Fruit fly (Drosophila melanogaster) whole organism, adult: Measurements from ENCODE around the gene Gdap1.

Experiments
- CG1620 ChIP-seq: fragments of 200-800 bp; sonication (Bioruptor generic); optimal IDR thresholded peaks from 2 replicates; lab custom pipeline; 2016; ENCODE audit warnings: missing biosample characterization, missing genetic modification characterization
- CG33017 ChIP-seq: fragments of 200-800 bp; sonication (Bioruptor generic); optimal IDR thresholded peaks from 2 replicates; lab custom pipeline; 2018; ENCODE audit warnings: missing biosample characterization, mild to moderate bottlenecking, missing genetic modification characterization, moderate library complexity
- Hr96 ChIP-seq: fragments of 200-800 bp; sonication (Bioruptor generic); optimal IDR thresholded peaks from 2 replicates; lab custom pipeline; 2016; ENCODE audit warnings: missing biosample characterization, missing genetic modification characterization
- pad ChIP-seq: fragments of 200-800 bp; sonication (Bioruptor generic); optimal IDR thresholded peaks from 3 replicates; lab custom pipeline; 2017; ENCODE audit warnings: missing biosample characterization, missing genetic modification characterization, mild to moderate bottlenecking, moderate library complexity, missing genetic modification reagents
- toe ChIP-seq: fragments of 200-800 bp; sonication (Bioruptor generic); optimal IDR thresholded peaks from 2 replicates; lab custom pipeline; 2016; ENCODE audit warnings: missing biosample characterization, missing genetic modification characterization

DNA sequence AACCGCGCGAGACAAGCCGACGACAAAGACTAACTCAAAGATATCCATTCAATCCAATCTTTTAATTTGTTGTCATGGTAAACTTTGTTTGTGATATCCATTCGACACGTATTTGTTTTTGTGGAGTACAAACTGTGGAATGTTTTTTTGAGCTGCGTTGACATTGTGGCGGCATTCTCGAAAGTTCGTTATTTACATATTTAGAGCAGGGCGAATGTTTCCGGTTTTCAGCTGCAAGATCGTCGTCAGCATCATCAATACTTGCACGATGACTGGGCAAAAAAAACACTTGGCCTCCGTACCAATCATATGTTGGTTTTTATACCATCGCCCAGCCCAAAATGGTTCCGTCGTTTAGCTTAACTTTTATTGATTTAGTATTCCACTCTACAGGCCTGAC lies 11.2 kb upstream of the Gdap1 start:
- no peak for TF ChIP-seq toe (GFP tag; lab: Kevin White, UChicago)
- TF ChIP-seq Hr96 (GFP tag; lab: Kevin White, UChicago) = no peak
- TF ChIP-seq pad (GFP tag; lab: Kevin White, UChicago) = no peak
- TF ChIP-seq CG33017 (tag; lab: Kevin White, UChicago) = no peak
- TF ChIP-seq CG1620 (GFP tag; lab: Kevin White, UChicago) = no peak
